Worm (Caenorhabditis elegans) whole organism, young adult: ENCODE data around the gene tin-9.2.

Experiments used
- Y95B8A.8 ChIP-seq: fragments of 200-800 bp; sonication (Bioruptor generic); IDR thresholded peaks from 2 replicates; pipeline ENCODE4 v1.3.6; 2022; ENCODE audit warnings: missing genetic modification reagents, missing genetic modification characterization, missing compliant biosample characterization
- atf-7 ChIP-seq: sonication (generic microtip); optimal IDR thresholded peaks from 2 replicates; lab custom pipeline; 2017; ENCODE audit warnings: mild to moderate bottlenecking, missing genetic modification characterization, missing compliant biosample characterization

DNA sequence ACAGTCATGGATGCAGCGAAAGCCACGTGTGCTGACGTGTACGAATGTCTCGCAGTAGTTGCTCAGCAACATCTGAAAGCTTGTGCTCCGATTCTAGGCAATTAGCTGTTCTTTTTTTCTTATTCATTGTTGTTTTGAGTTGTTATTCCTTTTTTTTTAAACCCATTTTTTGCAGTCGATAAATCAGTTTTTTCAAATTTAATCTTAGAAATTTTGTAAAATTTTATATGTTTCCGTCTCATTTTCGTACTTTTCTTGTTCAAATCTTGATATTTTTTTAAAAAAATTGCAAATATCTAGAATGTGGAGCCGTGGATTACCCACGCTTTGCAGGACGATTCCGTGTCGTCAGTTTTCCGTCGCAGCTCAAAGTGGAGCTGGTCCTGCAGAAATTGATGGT is 1.6 kb downstream of the tin-9.2 start, which contains the start of gene fask-1:
- TF ChIP-seq atf-7, result no peak
- TF ChIP-seq Y95B8A.8 (GFP tag; lab: Robert Waterston, UW), result no peak
